Worm (Caenorhabditis elegans): ENCODE results near the gene ztf-7.
A peak's percentile ranks its signal among the peaks of the same experiment; 100 is the strongest.

ztf-7 gene

DNA sequence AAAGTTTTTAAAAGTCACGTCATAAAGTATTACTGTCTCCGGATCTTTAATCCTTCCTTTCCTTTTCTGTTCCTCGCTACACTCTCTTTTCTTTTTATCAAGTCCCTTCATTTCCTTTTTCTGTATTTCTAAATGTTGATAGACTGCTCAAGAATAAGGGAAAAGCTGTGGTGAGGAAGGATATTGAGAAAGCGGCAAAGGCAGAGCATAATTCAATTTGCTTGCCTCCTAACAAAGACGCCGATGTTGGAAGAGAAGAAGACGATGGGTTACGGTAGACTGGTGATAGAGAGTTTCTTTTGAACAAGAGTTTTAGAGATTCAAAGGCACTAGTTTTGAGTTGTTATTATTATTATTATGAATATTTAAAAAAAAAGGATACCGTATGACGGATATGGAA lies 23.9 kb downstream of the ztf-7 start:
- TF ChIP-seq lin-39 (tag; optimal IDR thresholded peaks at IDR 0.05) (no peak), ztf-1 (GFP tag; conservative IDR thresholded peaks at IDR 0.05) (no peak), aly-2 (tag; optimal IDR thresholded peaks at IDR 0.05) (no peak), zag-1 (tag; optimal IDR thresholded peaks at IDR 0.05) (peak; percentile 0), egl-27 (tag; optimal IDR thresholded peaks at IDR 0.05) (no peak), alr-1 (tag; optimal IDR thresholded peaks at IDR 0.05) (no peak), F13H6.1 (tag; optimal IDR thresholded peaks at IDR 0.05) (no peak), lin-11 (tag; optimal IDR thresholded peaks at IDR 0.05) (no peak), sma-9 (GFP tag; optimal IDR thresholded peaks at IDR 0.05) (peak; percentile 59), sma-9 (tag; optimal IDR thresholded peaks at IDR 0.05) (no peak), dmd-4 (tag; optimal IDR thresholded peaks at IDR 0.05) (no peak), Y55F3AM.14 (GFP tag; optimal IDR thresholded peaks at IDR 0.05) (no peak), unc-62 (GFP tag; optimal IDR thresholded peaks at IDR 0.05) (no peak), peb-1 (tag; optimal IDR thresholded peaks at IDR 0.05) (no peak), nhr-23 (tag; optimal IDR thresholded peaks at IDR 0.05) (no peak), nhr-6 (tag; optimal IDR thresholded peaks at IDR 0.05) (peak; percentile 2), ceh-16 (tag; optimal IDR thresholded peaks at IDR 0.05) (no peak), unc-39 (tag; optimal IDR thresholded peaks at IDR 0.05) (no peak), unc-55 (GFP tag; optimal IDR thresholded peaks at IDR 0.05) (no peak), nhr-10 (tag; optimal IDR thresholded peaks at IDR 0.05) (no peak), nhr-129 (tag; optimal IDR thresholded peaks at IDR 0.05) (no peak), gmeb-1 (tag; optimal IDR thresholded peaks at IDR 0.05) (no peak), mbf-1 (tag; optimal IDR thresholded peaks at IDR 0.05) (no peak), mdl-1 (tag; optimal IDR thresholded peaks at IDR 0.05) (no peak), nhr-21 (tag; optimal IDR thresholded peaks at IDR 0.05) (no peak), ceh-82 (tag; optimal IDR thresholded peaks at IDR 0.05) (no peak), R02D3.7 (tag; optimal IDR thresholded peaks at IDR 0.05) (no peak), crh-2 (tag; optimal IDR thresholded peaks at IDR 0.05) (no peak), nhr-12 (tag; optimal IDR thresholded peaks at IDR 0.05) (no peak), ztf-4 (tag; optimal IDR thresholded peaks at IDR 0.05) (no peak), ama-1 (optimal IDR thresholded peaks at IDR 0.05) (no peak), sma-3 (GFP tag; optimal IDR thresholded peaks at IDR 0.05) (no peak), nhr-11 (tag; optimal IDR thresholded peaks at IDR 0.05) (no peak), ZK546.5 (tag; optimal IDR thresholded peaks at IDR 0.05) (no peak), fos-1 (tag; optimal IDR thresholded peaks at IDR 0.05) (no peak), sem-4 (tag; optimal IDR thresholded peaks at IDR 0.05) (peak; percentile 12), nhr-25 (tag; optimal IDR thresholded peaks at IDR 0.05) (no peak), elt-3 (tag; optimal IDR thresholded peaks at IDR 0.05) (no peak), C34F6.9 (tag; optimal IDR thresholded peaks at IDR 0.05) (peak; percentile 39), blmp-1 (tag; optimal IDR thresholded peaks at IDR 0.05; ENCODE audit: insufficient read depth) (no peak), lsy-2 (tag; optimal IDR thresholded peaks at IDR 0.05) (peak; percentile 20 to 81), elt-1 (tag; optimal IDR thresholded peaks at IDR 0.05) (no peak), lin-13 (GFP tag; optimal IDR thresholded peaks at IDR 0.05) (no peak), mab-5 (tag; optimal IDR thresholded peaks at IDR 0.05) (no peak), snpc-4 (tag; optimal IDR thresholded peaks at IDR 0.05) (no peak), nhr-237 (tag; optimal IDR thresholded peaks at IDR 0.05) (no peak), skn-1 (tag; optimal IDR thresholded peaks at IDR 0.05) (no peak), ztf-11 (tag; optimal IDR thresholded peaks at IDR 0.05) (no peak)

DNA sequence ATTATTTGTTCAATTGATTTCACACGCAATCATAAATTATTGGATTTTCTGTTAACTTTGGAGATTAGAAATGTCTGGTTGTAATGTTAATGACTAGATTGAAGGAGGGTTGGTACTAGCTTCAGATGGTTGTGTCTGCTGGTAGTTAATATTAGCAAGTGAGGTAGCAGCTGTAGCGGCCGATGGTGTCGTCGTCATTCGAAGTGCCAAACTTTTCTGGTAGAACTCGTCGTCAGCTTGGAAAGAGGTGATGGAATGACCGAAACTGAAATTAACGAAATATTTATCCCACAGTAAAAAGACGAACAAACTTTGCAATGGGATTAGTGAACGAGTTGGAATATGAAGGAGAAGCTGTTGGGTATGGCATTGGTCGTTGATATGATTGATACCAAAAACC lies 25.0 kb downstream of the ztf-7 start:
- no peak for TF ChIP-seq nhr-10 (tag; optimal IDR thresholded peaks at IDR 0.05)
- TF ChIP-seq unc-62 (GFP tag; optimal IDR thresholded peaks at IDR 0.05), result no peak
- TF ChIP-seq fos-1 (tag; optimal IDR thresholded peaks at IDR 0.05), result no peak
